Worm (Caenorhabditis elegans) whole organism, L1 larva: ENCODE data around the gene col-152.

Source experiments
- lin-13 ChIP-seq: fragments of 150-350 bp; optimal IDR thresholded peaks from 2 replicates; lab custom pipeline; 2014; ENCODE audit warnings: missing biosample characterization, missing genetic modification reagents, missing genetic modification characterization
- mab-9 ChIP-seq: fragments of 200-800 bp; sonication (Bioruptor generic); IDR thresholded peaks from 2 replicates; pipeline ENCODE4 v1.3.6; 2022; ENCODE audit warnings: missing genetic modification reagents, missing genetic modification characterization, missing compliant biosample characterization
- nhr-28 ChIP-seq: fragments of 150-350 bp; optimal IDR thresholded peaks from 2 replicates; lab custom pipeline; 2014; ENCODE audit warnings: missing biosample characterization, missing genetic modification characterization
- rnt-1 ChIP-seq: sonication (generic microtip); optimal IDR thresholded peaks from 2 replicates; lab custom pipeline; 2016; ENCODE audit warnings: mild to moderate bottlenecking, missing genetic modification characterization, moderate library complexity, missing compliant biosample characterization
- sox-4 ChIP-seq: sonication (generic microtip); optimal IDR thresholded peaks from 2 replicates; lab custom pipeline; 2016; ENCODE audit warnings: missing genetic modification characterization, missing compliant biosample characterization

- no peak for TF ChIP-seq sox-4 (tag; lab: Kevin White, UChicago)
- no peak for TF ChIP-seq nhr-28 (tag; lab: Kevin White, UChicago)
- TF ChIP-seq lin-13 (GFP tag; lab: Kevin White, UChicago), result no peak
- no peak for TF ChIP-seq mab-9 (GFP tag; lab: Robert Waterston, UW)
- no peak for TF ChIP-seq rnt-1 (tag; lab: Kevin White, UChicago)
Measured at ce11 chrV:10532725-10533124, 28.0 kb upstream of the col-152 start, which contains the start of gene txt-10.
